Worm (Caenorhabditis elegans): ENCODE data around the gene F25B5.6.

F25B5.6 gene

ce11 chrIII:5940525-5940974 is 8.0 kb downstream of the F25B5.6 start (continued):
- no peak for TF ChIP-seq snpc-4 (GFP tag; optimal IDR thresholded peaks at IDR 0.05)
- TF ChIP-seq snpc-4 (tag; optimal IDR thresholded peaks at IDR 0.05) = peak in 3 of 4 experiments; percentile 2 to 33 (median 16)
- TF ChIP-seq F39B2.1 (GFP tag; IDR thresholded peaks at IDR 0.05) = no peak
- peak; percentile 30 for TF ChIP-seq F52B5.7 (tag; optimal IDR thresholded peaks at IDR 0.05)
- no peak for TF ChIP-seq him-1 (tag; optimal IDR thresholded peaks at IDR 0.05)
- no peak for TF ChIP-seq rec-8 (tag; optimal IDR thresholded peaks at IDR 0.05)
- TF ChIP-seq sptf-2 (GFP tag; optimal IDR thresholded peaks at IDR 0.05) = no peak
- TF ChIP-seq ztf-3 (GFP tag; optimal IDR thresholded peaks at IDR 0.05) = peak; percentile 1
- TF ChIP-seq ztf-28 (GFP tag; IDR thresholded peaks at IDR 0.05) = no peak
- TF ChIP-seq B0261.1 (tag; optimal IDR thresholded peaks at IDR 0.05) = no peak
- TF ChIP-seq B0336.3 (GFP tag; IDR thresholded peaks at IDR 0.05) = peak; percentile 37; the same call in 1 of the 2 replicates
- TF ChIP-seq lin-35 (GFP tag; optimal IDR thresholded peaks at IDR 0.05) = peak in 1 of 3 experiments; percentile 24
- no peak for TF ChIP-seq F10E7.11 (tag; optimal IDR thresholded peaks at IDR 0.05)
- peak; percentile 51 for TF ChIP-seq hsf-1 (GFP tag; IDR thresholded peaks at IDR 0.05)
- TF ChIP-seq hmg-1.2 (GFP tag; IDR thresholded peaks at IDR 0.05) = peak; percentile 60; the same call in 1 of the 2 replicates
- peak; percentile 44 for TF ChIP-seq madf-10 (tag; optimal IDR thresholded peaks at IDR 0.05)
- no peak for TF ChIP-seq mel-28 (tag; optimal IDR thresholded peaks at IDR 0.05; ENCODE audit: borderline replicate concordance)
- TF ChIP-seq repo-1 (tag; optimal IDR thresholded peaks at IDR 0.05) = no peak
- TF ChIP-seq tlf-1 (GFP tag; optimal IDR thresholded peaks at IDR 0.05) = peak; percentile 47
- TF ChIP-seq nhr-120 (GFP tag; IDR thresholded peaks at IDR 0.05) = no peak
- TF ChIP-seq nhr-179 (tag; optimal IDR thresholded peaks at IDR 0.05) = no peak
- TF ChIP-seq hlh-12 (tag; optimal IDR thresholded peaks at IDR 0.05) = no peak
- no peak for TF ChIP-seq Y53F4B.3 (GFP tag; IDR thresholded peaks at IDR 0.05)
- no peak for TF ChIP-seq C17E4.6 (GFP tag; IDR thresholded peaks at IDR 0.05)
- TF ChIP-seq tbx-9 (tag; optimal IDR thresholded peaks at IDR 0.05; ENCODE audit: borderline replicate concordance) = no peak
- TF ChIP-seq nhr-90 (tag; optimal IDR thresholded peaks at IDR 0.05) = peak; percentile 72
- TF ChIP-seq zfh-2 (GFP tag; conservative IDR thresholded peaks at IDR 0.05) = 0 out of 2 replicates have a peak, but pooled peaks have one; percentile 6
- peak; percentile 80 for TF ChIP-seq ama-1 (optimal IDR thresholded peaks at IDR 0.05)
- peak; percentile 12 to 50 for TF ChIP-seq ama-1 (GFP tag; optimal IDR thresholded peaks at IDR 0.05)
- TF ChIP-seq nfyb-1 (GFP tag; IDR thresholded peaks at IDR 0.05) = peak; percentile 50; the same call in 1 of the 2 replicates
- 0 out of 2 replicates have a peak, but pooled peaks have one; percentile 63 for TF ChIP-seq Y95B8A.8 (GFP tag; IDR thresholded peaks at IDR 0.05)
- TF ChIP-seq mxl-1 (tag; optimal IDR thresholded peaks at IDR 0.05) = no peak
- TF ChIP-seq attf-6 (GFP tag; IDR thresholded peaks at IDR 0.05) = no peak
- no peak for TF ChIP-seq unc-62 (GFP tag; optimal IDR thresholded peaks at IDR 0.05)
- no peak for TF ChIP-seq rpc-1 (optimal IDR thresholded peaks at IDR 0.05)
- TF ChIP-seq rpc-1 (tag; optimal IDR thresholded peaks at IDR 0.05) = no peak
- TF ChIP-seq F23B12.7 (tag; optimal IDR thresholded peaks at IDR 0.05; ENCODE audit: insufficient read depth) = no peak
- TF ChIP-seq ceh-79 (tag; optimal IDR thresholded peaks at IDR 0.05) = no peak
- peak; percentile 2; the same call in 1 of the 2 replicates for TF ChIP-seq ceh-58 (GFP tag; IDR thresholded peaks at IDR 0.05)
- TF ChIP-seq madf-6 (GFP tag; IDR thresholded peaks at IDR 0.05) = peak; percentile 6; the same call in 1 of the 2 replicates
- TF ChIP-seq ekl-4 (GFP tag; IDR thresholded peaks at IDR 0.05) = peak; percentile 11; the same call in 1 of the 2 replicates
- peak; percentile 70; the same call in 1 of the 2 replicates for TF ChIP-seq dox-1 (GFP tag; IDR thresholded peaks at IDR 0.05)
- TF ChIP-seq C06A6.2 (GFP tag; conservative IDR thresholded peaks at IDR 0.05) = peak; percentile 17; the same call in 1 of the 2 replicates
- peak; percentile 66 for TF ChIP-seq zim-3 (tag; optimal IDR thresholded peaks at IDR 0.05)
- TF ChIP-seq rcor-1 (GFP tag; IDR thresholded peaks at IDR 0.05) = peak; percentile 58; the same call in 1 of the 2 replicates
- peak; percentile 24 for TF ChIP-seq madf-3 (GFP tag; IDR thresholded peaks at IDR 0.05)
- TF ChIP-seq bed-2 (GFP tag; IDR thresholded peaks at IDR 0.05) = no peak
- TF ChIP-seq ets-4 (GFP tag; optimal IDR thresholded peaks at IDR 0.05) = peak; percentile 83
- no peak for TF ChIP-seq lsl-1 (GFP tag; optimal IDR thresholded peaks at IDR 0.05)
- no peak for TF ChIP-seq ztf-22 (GFP tag; optimal IDR thresholded peaks at IDR 0.05)
